Worm (Caenorhabditis elegans): Measurements from ENCODE around the gene malt-1.
A peak's percentile ranks its signal among the peaks of the same experiment; 100 is the strongest.

The malt-1 gene

DNA sequence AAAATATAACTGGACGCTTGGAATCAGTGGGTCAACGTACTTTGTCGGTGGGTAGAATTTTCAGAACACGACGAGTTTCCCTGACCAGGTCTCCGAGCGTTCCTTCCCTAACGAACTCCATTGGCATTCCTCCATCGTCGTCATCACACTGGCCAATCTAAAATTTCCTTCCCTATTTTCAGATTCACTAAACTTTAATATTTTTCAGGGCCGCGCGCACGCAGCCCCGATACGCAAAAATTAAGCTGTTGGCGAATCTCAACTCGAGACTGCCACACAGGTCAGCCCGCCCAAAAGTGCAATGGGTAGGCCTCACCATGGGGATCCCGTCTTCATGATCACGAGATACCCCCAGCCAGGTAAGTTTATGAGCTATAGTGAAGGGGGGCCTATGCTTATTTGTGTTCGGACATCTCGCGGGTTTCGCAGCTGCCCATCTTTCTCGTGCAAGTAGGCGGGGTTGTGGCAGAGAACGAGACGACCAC lies 17.1 kb upstream of the malt-1 start (continued):
- TF ChIP-seq lin-15B (tag; optimal IDR thresholded peaks at IDR 0.05) (no peak), Y75B8A.6 (GFP tag; IDR thresholded peaks at IDR 0.05) (no peak), Y48G9A.11 (GFP tag; IDR thresholded peaks at IDR 0.05) (peak; percentile 91), ceh-44 (GFP tag; IDR thresholded peaks at IDR 0.05) (peak; percentile 80), nhr-102 (tag; optimal IDR thresholded peaks at IDR 0.05) (peak; percentile 91), nhr-77 (tag; optimal IDR thresholded peaks at IDR 0.05) (no peak), madf-9 (GFP tag; conservative IDR thresholded peaks at IDR 0.05) (no peak), F26F4.8 (GFP tag; conservative IDR thresholded peaks at IDR 0.05) (no peak), tag-97 (GFP tag; IDR thresholded peaks at IDR 0.05) (no peak), gei-8 (GFP tag; optimal IDR thresholded peaks at IDR 0.05) (peak; percentile 71), unc-130 (GFP tag; optimal IDR thresholded peaks at IDR 0.05) (peak; percentile 66), nhr-41 (GFP tag; IDR thresholded peaks at IDR 0.05) (0 out of 2 replicates have a peak, but pooled peaks have one; percentile 50), zfp-2 (tag; optimal IDR thresholded peaks at IDR 0.05) (no peak), sdz-12 (GFP tag; optimal IDR thresholded peaks at IDR 0.05) (no peak), lin-13 (GFP tag; optimal IDR thresholded peaks at IDR 0.05) (peak; percentile 68), daf-19 (GFP tag; conservative IDR thresholded peaks at IDR 0.05) (no peak), T20F7.1 (GFP tag; optimal IDR thresholded peaks at IDR 0.05) (peak; percentile 78), F10B5.3 (tag; optimal IDR thresholded peaks at IDR 0.05) (peak; percentile 75), zip-2 (tag; optimal IDR thresholded peaks at IDR 0.05) (peak; percentile 11), rbr-2 (tag; optimal IDR thresholded peaks at IDR 0.05) (peak; percentile 80), hlh-30 (tag; optimal IDR thresholded peaks at IDR 0.05; ENCODE audit: insufficient read depth) (peak; percentile 91), nhr-48 (tag; optimal IDR thresholded peaks at IDR 0.05) (peak; percentile 75), nhr-11 (tag; optimal IDR thresholded peaks at IDR 0.05) (no peak), ZK546.5 (tag; optimal IDR thresholded peaks at IDR 0.05) (no peak), dpl-1 (GFP tag; optimal IDR thresholded peaks at IDR 0.05) (peak; percentile 38), cey-2 (tag; optimal IDR thresholded peaks at IDR 0.05; ENCODE audit: borderline replicate concordance, insufficient read depth) (no peak), egl-27 (tag; optimal IDR thresholded peaks at IDR 0.05) (no peak), ZK337.2 (GFP tag; IDR thresholded peaks at IDR 0.05) (no peak), nhr-111 (GFP tag; optimal IDR thresholded peaks at IDR 0.05) (peak; percentile 55), jun-1 (tag; optimal IDR thresholded peaks at IDR 0.05) (no peak), mxl-3 (GFP tag; optimal IDR thresholded peaks at IDR 0.05) (peak; percentile 42), mdt-29 (GFP tag; IDR thresholded peaks at IDR 0.05) (peak; percentile 55; the same call in 1 of the 2 replicates), daf-8 (GFP tag; IDR thresholded peaks at IDR 0.05) (no peak), dmd-9 (GFP tag; IDR thresholded peaks at IDR 0.05) (no peak), dmd-8 (GFP tag; IDR thresholded peaks at IDR 0.05) (0 out of 2 replicates have a peak, but pooled peaks have one; percentile 40), egl-43 (GFP tag; IDR thresholded peaks at IDR 0.05) (peak; percentile 88), mes-2 (tag; optimal IDR thresholded peaks at IDR 0.05; ENCODE audit: poor library complexity, severe bottlenecking) (peak; percentile 82), hmg-1.1 (GFP tag; IDR thresholded peaks at IDR 0.05) (0 out of 2 replicates have a peak, but pooled peaks have one; percentile 14), php-3 (GFP tag; IDR thresholded peaks at IDR 0.05) (peak; percentile 63; the same call in 1 of the 2 replicates), pqm-1 (tag; optimal IDR thresholded peaks at IDR 0.05) (no peak), lin-39 (tag; optimal IDR thresholded peaks at IDR 0.05) (no peak), tra-1 (GFP tag; IDR thresholded peaks at IDR 0.05) (peak; percentile 55; the same call in 1 of the 2 replicates), saeg-2 (GFP tag; IDR thresholded peaks at IDR 0.05) (0 out of 2 replicates have a peak, but pooled peaks have one; percentile 56), nhr-10 (tag; optimal IDR thresholded peaks at IDR 0.05) (no peak), Y5F2A.4 (GFP tag; optimal IDR thresholded peaks at IDR 0.05) (peak; percentile 49), fos-1 (tag; optimal IDR thresholded peaks at IDR 0.05) (no peak), dve-1 (tag; optimal IDR thresholded peaks at IDR 0.05; ENCODE audit: insufficient read depth) (peak; percentile 81), ceh-20 (GFP tag; IDR thresholded peaks at IDR 0.05) (0 out of 2 replicates have a peak, but pooled peaks have one; percentile 20), lin-1 (GFP tag; IDR thresholded peaks at IDR 0.05) (peak; percentile 53; the same call in 1 of the 2 replicates), T26A8.4 (GFP tag; IDR thresholded peaks at IDR 0.05) (peak; percentile 96)

Measured in whole organism, L4 larva.